Worm (Caenorhabditis elegans): Measurements from ENCODE around the gene F59B2.3.

ce11 chrIII:9026951-9027350 lies 27.4 kb upstream of the F59B2.3 start, which contains the start of gene F59B2.13:
- no peak for TF ChIP-seq F39B2.1 (GFP tag; IDR thresholded peaks at IDR 0.05)
- TF ChIP-seq pbrm-1 (GFP tag; IDR thresholded peaks at IDR 0.05) = no peak
- no peak for TF ChIP-seq zim-3 (tag; optimal IDR thresholded peaks at IDR 0.05)
- TF ChIP-seq snpc-4 (GFP tag; optimal IDR thresholded peaks at IDR 0.05) = no peak
- no peak for TF ChIP-seq snpc-4 (tag; optimal IDR thresholded peaks at IDR 0.05)
- no peak for TF ChIP-seq F37B4.10 (GFP tag; IDR thresholded peaks at IDR 0.05)
- no peak for TF ChIP-seq unc-62 (GFP tag; optimal IDR thresholded peaks at IDR 0.05)
- TF ChIP-seq F10E7.11 (tag; optimal IDR thresholded peaks at IDR 0.05) = no peak

Data from whole organism, young adult.